Worm (Caenorhabditis elegans): ENCODE data around the gene srj-22.

DNA sequence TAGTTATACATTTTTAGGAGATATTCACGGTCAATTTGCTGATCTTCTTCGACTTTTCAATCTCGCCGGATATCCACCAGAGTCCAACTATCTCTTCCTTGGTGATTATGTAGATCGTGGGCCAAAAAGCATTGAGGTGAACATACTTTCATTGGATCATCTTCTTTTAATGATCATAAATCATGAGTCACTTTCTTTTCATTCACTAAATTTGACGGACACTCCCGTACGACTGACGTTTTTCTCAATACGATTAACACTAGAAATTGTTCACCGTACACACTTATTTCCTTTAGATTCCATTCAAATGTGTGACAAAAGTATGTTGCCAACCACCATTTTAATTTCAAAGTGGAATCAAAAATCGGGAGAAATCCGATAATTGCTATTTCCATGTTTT, 40.6 kb downstream of the srj-22 start:
- TF ChIP-seq blmp-1 (tag; optimal IDR thresholded peaks at IDR 0.05) (no peak), lin-13 (tag; optimal IDR thresholded peaks at IDR 0.05) (no peak)

All from whole organism, mixed stage, embryonic.